Fruit fly (Drosophila melanogaster) Kc167 (cell line): ENCODE data around the gene CG1943.

ENCODE experiments used
- Myc ChIP-seq: fragments of >200 bp; optimal IDR thresholded peaks from 2 replicates; lab custom pipeline; 2017; ENCODE audit warnings: missing external identifiers
- Sin3A ChIP-seq: fragments of >200 bp; optimal IDR thresholded peaks from 2 replicates; lab custom pipeline; 2018; ENCODE audit warnings: missing external identifiers
- h ChIP-seq: fragments of >200 bp; optimal IDR thresholded peaks from 3 replicates; lab custom pipeline; 2018; ENCODE audit warnings: missing external identifiers
- insv ChIP-seq: fragments of >200 bp; optimal IDR thresholded peaks from 3 replicates; lab custom pipeline; 2018; ENCODE audit warnings: missing external identifiers
- psq ChIP-seq: fragments of >200 bp; optimal IDR thresholded peaks from 2 replicates; lab custom pipeline; 2017; ENCODE audit warnings: missing external identifiers
- ttk ChIP-seq: sonication (Bioruptor generic); optimal IDR thresholded peaks from 2 replicates; lab custom pipeline; 2017; ENCODE audit warnings: missing external identifiers

DNA sequence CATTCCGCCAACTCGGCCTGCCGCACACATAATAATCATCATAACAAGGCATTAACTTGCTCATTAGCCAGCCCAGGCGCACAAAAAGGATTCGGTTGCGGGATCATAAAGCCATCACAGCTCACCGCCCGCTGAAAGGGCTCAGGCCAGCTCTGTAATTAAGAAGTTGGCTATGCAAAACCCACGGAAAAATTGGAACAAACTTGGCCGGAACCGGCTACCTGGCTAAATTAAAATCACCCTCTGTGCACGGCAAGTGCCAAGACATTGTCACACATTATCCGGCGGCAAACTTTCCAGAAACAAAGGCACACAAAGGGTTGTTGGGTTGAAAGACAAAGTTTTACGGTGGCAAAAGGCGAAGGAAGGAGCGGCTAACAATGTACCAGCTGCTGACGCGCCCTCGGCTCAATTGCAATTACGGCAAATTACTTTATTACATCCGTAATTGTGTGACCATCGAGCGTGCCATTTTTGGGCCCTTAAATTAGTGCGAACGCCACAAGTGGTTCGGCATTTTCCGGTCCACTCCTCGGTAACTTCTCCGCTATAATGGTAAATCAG lies 38.9 kb upstream of the CG1943 start:
- no peak for TF ChIP-seq h (lab: Kevin White, UChicago)
- no peak for TF ChIP-seq psq (lab: Kevin White, UChicago)
- TF ChIP-seq insv (lab: Kevin White, UChicago): no peak
- no peak for TF ChIP-seq Myc (lab: Kevin White, UChicago)
- TF ChIP-seq Sin3A (lab: Kevin White, UChicago): no peak
- no peak for TF ChIP-seq ttk
